Worm (Caenorhabditis elegans): ENCODE data around the gene W07G1.1.

W07G1.1 gene

ce11 chrII:13964325-13964724, 24.9 kb upstream of the W07G1.1 start:
- no peak for TF ChIP-seq gmeb-1 (tag; optimal IDR thresholded peaks at IDR 0.05)
- TF ChIP-seq R02D3.7 (tag; optimal IDR thresholded peaks at IDR 0.05): no peak
- TF ChIP-seq peb-1 (tag; optimal IDR thresholded peaks at IDR 0.05): no peak
- TF ChIP-seq Y55F3AM.14 (GFP tag; optimal IDR thresholded peaks at IDR 0.05): no peak
- no peak for TF ChIP-seq alr-1 (tag; optimal IDR thresholded peaks at IDR 0.05)
- no peak for TF ChIP-seq ztf-11 (tag; optimal IDR thresholded peaks at IDR 0.05)
- no peak for TF ChIP-seq fos-1 (tag; optimal IDR thresholded peaks at IDR 0.05)
- no peak for TF ChIP-seq nhr-237 (tag; optimal IDR thresholded peaks at IDR 0.05)
- TF ChIP-seq nhr-11 (tag; optimal IDR thresholded peaks at IDR 0.05): no peak
- no peak for TF ChIP-seq lin-11 (tag; optimal IDR thresholded peaks at IDR 0.05)
- no peak for TF ChIP-seq nhr-21 (tag; optimal IDR thresholded peaks at IDR 0.05)
- no peak for TF ChIP-seq unc-62 (GFP tag; optimal IDR thresholded peaks at IDR 0.05)
- no peak for TF ChIP-seq snpc-4 (tag; optimal IDR thresholded peaks at IDR 0.05)
- TF ChIP-seq crh-2 (tag; optimal IDR thresholded peaks at IDR 0.05): no peak
- no peak for TF ChIP-seq skn-1 (tag; optimal IDR thresholded peaks at IDR 0.05)
- no peak for TF ChIP-seq elt-3 (tag; optimal IDR thresholded peaks at IDR 0.05)

- TF ChIP-seq ceh-16 (tag; optimal IDR thresholded peaks at IDR 0.05) (no peak), ceh-82 (tag; optimal IDR thresholded peaks at IDR 0.05) (no peak), lin-39 (tag; optimal IDR thresholded peaks at IDR 0.05) (no peak), aly-2 (tag; optimal IDR thresholded peaks at IDR 0.05) (no peak), alr-1 (tag; optimal IDR thresholded peaks at IDR 0.05) (no peak), nhr-6 (tag; optimal IDR thresholded peaks at IDR 0.05) (no peak), elt-3 (tag; optimal IDR thresholded peaks at IDR 0.05) (no peak), dmd-4 (tag; optimal IDR thresholded peaks at IDR 0.05) (no peak), gmeb-1 (tag; optimal IDR thresholded peaks at IDR 0.05) (no peak), nhr-25 (tag; optimal IDR thresholded peaks at IDR 0.05) (no peak), ztf-4 (tag; optimal IDR thresholded peaks at IDR 0.05) (no peak), nhr-10 (tag; optimal IDR thresholded peaks at IDR 0.05) (no peak), sma-9 (GFP tag; optimal IDR thresholded peaks at IDR 0.05) (no peak), sma-9 (tag; optimal IDR thresholded peaks at IDR 0.05) (no peak), ztf-11 (tag; optimal IDR thresholded peaks at IDR 0.05) (no peak), crh-2 (tag; optimal IDR thresholded peaks at IDR 0.05) (no peak), lin-13 (GFP tag; optimal IDR thresholded peaks at IDR 0.05) (no peak), egl-27 (tag; optimal IDR thresholded peaks at IDR 0.05) (no peak)
These were observed 22.9 kb upstream of the W07G1.1 start, which contains the start of gene rpi-1 for ce11 chrII:13962319-13962718. Gene rpi-1, minus strand, starts transcription at chrII:13962419.

ce11 chrII:13961567-13961966, 22.1 kb upstream of the W07G1.1 start:
- TF ChIP-seq nhr-12 (tag; optimal IDR thresholded peaks at IDR 0.05): no peak
- no peak for TF ChIP-seq lin-39 (tag; optimal IDR thresholded peaks at IDR 0.05)
- TF ChIP-seq lin-11 (tag; optimal IDR thresholded peaks at IDR 0.05): no peak
- no peak for TF ChIP-seq egl-27 (tag; optimal IDR thresholded peaks at IDR 0.05)
- no peak for TF ChIP-seq C34F6.9 (tag; optimal IDR thresholded peaks at IDR 0.05)

ce11 chrII:13958359-13958758, 18.9 kb upstream of the W07G1.1 start:
- TF ChIP-seq lsy-2 (tag; optimal IDR thresholded peaks at IDR 0.05) (peak in 1 of 2 experiments; percentile 11), ama-1 (optimal IDR thresholded peaks at IDR 0.05) (no peak), sma-9 (GFP tag; optimal IDR thresholded peaks at IDR 0.05) (peak; percentile 10), sma-9 (tag; optimal IDR thresholded peaks at IDR 0.05) (no peak)

- TF ChIP-seq egl-27 (tag; optimal IDR thresholded peaks at IDR 0.05) (no peak), Y55F3AM.14 (GFP tag; optimal IDR thresholded peaks at IDR 0.05) (no peak), elt-3 (tag; optimal IDR thresholded peaks at IDR 0.05) (no peak), R02D3.7 (tag; optimal IDR thresholded peaks at IDR 0.05) (no peak), mab-5 (tag; optimal IDR thresholded peaks at IDR 0.05) (no peak), gmeb-1 (tag; optimal IDR thresholded peaks at IDR 0.05) (peak; percentile 3), nhr-25 (tag; optimal IDR thresholded peaks at IDR 0.05) (no peak), aly-2 (tag; optimal IDR thresholded peaks at IDR 0.05) (no peak), nhr-12 (tag; optimal IDR thresholded peaks at IDR 0.05) (no peak), lin-39 (tag; optimal IDR thresholded peaks at IDR 0.05) (no peak), sma-9 (GFP tag; optimal IDR thresholded peaks at IDR 0.05) (peak; percentile 64), sma-9 (tag; optimal IDR thresholded peaks at IDR 0.05) (no peak), mdl-1 (tag; optimal IDR thresholded peaks at IDR 0.05) (no peak), unc-39 (tag; optimal IDR thresholded peaks at IDR 0.05) (no peak), ztf-4 (tag; optimal IDR thresholded peaks at IDR 0.05) (no peak), lin-11 (tag; optimal IDR thresholded peaks at IDR 0.05) (no peak), ZK546.5 (tag; optimal IDR thresholded peaks at IDR 0.05) (no peak), fos-1 (tag; optimal IDR thresholded peaks at IDR 0.05) (no peak)
These were observed 18.0 kb upstream of the W07G1.1 start, which contains the start of gene zip-3 for ce11 chrII:13957437-13957836. Gene zip-3, minus strand, starts transcription at chrII:13957457.

Data from whole organism, L2 larva.